Fruit fly (Drosophila melanogaster) whole organism, pupa: Measurements from ENCODE around the gene Hsp60D.

Experiments used
- CG10348 ChIP-seq: fragments of 200-800 bp; sonication (Bioruptor generic); IDR thresholded peaks from 2 replicates; pipeline ENCODE4 v1.3.6; 2022; ENCODE audit warnings: missing biosample characterization, missing genetic modification characterization
- CG13204 ChIP-seq: fragments of 200-800 bp; sonication (Bioruptor generic); optimal IDR thresholded peaks from 2 replicates; lab custom pipeline; 2018; ENCODE audit warnings: missing biosample characterization, mild to moderate bottlenecking, missing genetic modification characterization, moderate library complexity
- CG17806 ChIP-seq: fragments of 200-800 bp; sonication (Bioruptor generic); optimal IDR thresholded peaks from 2 replicates; lab custom pipeline; 2018; ENCODE audit warnings: missing biosample characterization, mild to moderate bottlenecking, missing genetic modification characterization, moderate library complexity
- CG34367 ChIP-seq: fragments of 200-800 bp; sonication (Bioruptor generic); optimal IDR thresholded peaks from 2 replicates; lab custom pipeline; 2018; ENCODE audit warnings: missing biosample characterization, mild to moderate bottlenecking, missing genetic modification characterization
- CG4496 ChIP-seq: fragments of 200-800 bp; sonication (Bioruptor generic); IDR thresholded peaks from 3 replicates; pipeline ENCODE4 v1.3.6; 2022; ENCODE audit warnings: missing biosample characterization, missing genetic modification characterization
- CG8301 ChIP-seq: fragments of 200-800 bp; sonication (Bioruptor generic); optimal IDR thresholded peaks from 2 replicates; lab custom pipeline; 2018; ENCODE audit warnings: missing biosample characterization, mild to moderate bottlenecking, missing genetic modification characterization
- D1 ChIP-seq: fragments of 200-800 bp; sonication (Bioruptor generic); optimal IDR thresholded peaks from 2 replicates; lab custom pipeline; 2018; ENCODE audit warnings: missing biosample characterization, mild to moderate bottlenecking, missing genetic modification characterization, moderate library complexity
- Ets98B ChIP-seq: fragments of 200-800 bp; sonication (Bioruptor generic); IDR thresholded peaks from 2 replicates; pipeline ENCODE4 v1.3.6; 2022; ENCODE audit warnings: missing biosample characterization, missing genetic modification characterization
- Pif1A ChIP-seq: fragments of 200-800 bp; sonication (Bioruptor generic); optimal IDR thresholded peaks from 3 replicates; lab custom pipeline; 2016; ENCODE audit warnings: missing biosample characterization, missing genetic modification characterization
- Snoo ChIP-seq: fragments of 200-800 bp; sonication (Bioruptor generic); optimal IDR thresholded peaks from 3 replicates; lab custom pipeline; 2017; ENCODE audit warnings: missing biosample characterization, mild to moderate bottlenecking, missing genetic modification characterization, inconsistent platforms
- rn ChIP-seq: fragments of 200-800 bp; sonication (Bioruptor generic); IDR thresholded peaks from 2 replicates; pipeline ENCODE4 v1.3.6; 2022; ENCODE audit warnings: missing biosample characterization, missing genetic modification characterization

The Hsp60D gene

DNA sequence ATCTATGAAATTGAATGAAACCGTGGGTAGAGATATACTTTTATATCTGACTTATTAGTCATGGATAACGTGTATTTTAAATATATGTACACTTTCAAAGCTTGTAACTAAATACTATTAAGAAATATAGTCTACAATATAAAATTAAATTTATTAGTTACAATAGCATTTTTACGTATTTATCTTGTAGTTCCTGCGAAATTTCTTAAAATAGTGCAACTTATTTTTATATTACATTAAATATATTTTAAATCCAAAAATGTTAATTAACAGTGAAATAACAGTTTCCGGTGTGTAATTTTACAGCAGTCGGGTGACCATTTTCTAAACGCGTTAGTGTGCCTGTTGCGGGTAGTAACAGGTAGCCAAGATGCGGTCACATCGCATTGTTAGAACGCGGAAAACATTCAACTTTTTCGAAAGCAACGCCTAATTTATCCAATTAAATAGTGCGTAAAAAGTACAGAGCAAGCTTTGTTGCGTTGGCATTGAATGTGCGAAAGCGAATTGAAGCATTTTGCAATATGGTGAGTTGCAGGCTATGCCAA lies 50.6 kb downstream of the Hsp60D start, which contains the start of the genes CG10859 and CG7110:
Gene CG10859, minus strand, starts transcription at position 51 of the 548 bp plus-strand sequence.
Gene CG7110, plus strand, starts transcription at position 378 of the 548 bp plus-strand sequence.
- TF ChIP-seq CG8301 (tag; lab: Kevin White, UChicago): no peak
- no peak for TF ChIP-seq D1
- TF ChIP-seq Snoo: peak; percentile 49
- no peak for TF ChIP-seq Ets98B (GFP tag; lab: Robert Waterston, UW)
- TF ChIP-seq CG4496 (GFP tag; lab: Robert Waterston, UW): no peak
- peak; percentile 10 for TF ChIP-seq CG34367 (tag; lab: Kevin White, UChicago)
- no peak for TF ChIP-seq CG13204
- no peak for TF ChIP-seq rn
- TF ChIP-seq Pif1A: no peak
- TF ChIP-seq CG17806 (tag; lab: Kevin White, UChicago): no peak
- TF ChIP-seq CG10348 (GFP tag; lab: Robert Waterston, UW): no peak
